Worm (Caenorhabditis elegans) whole organism, late embryonic: ENCODE results near the gene srh-190.

Experiments
- ceh-9 ChIP-seq: sonication (generic microtip); optimal IDR thresholded peaks from 2 replicates; lab custom pipeline; 2016; ENCODE audit warnings: mild to moderate bottlenecking, missing genetic modification characterization, inconsistent platforms, missing compliant biosample characterization
- dve-1 ChIP-seq: sonication (generic microtip); optimal IDR thresholded peaks from 2 replicates; lab custom pipeline; 2017; ENCODE audit warnings: antibody characterized with exemption, mild to moderate bottlenecking, missing genetic modification characterization, missing compliant biosample characterization

DNA sequence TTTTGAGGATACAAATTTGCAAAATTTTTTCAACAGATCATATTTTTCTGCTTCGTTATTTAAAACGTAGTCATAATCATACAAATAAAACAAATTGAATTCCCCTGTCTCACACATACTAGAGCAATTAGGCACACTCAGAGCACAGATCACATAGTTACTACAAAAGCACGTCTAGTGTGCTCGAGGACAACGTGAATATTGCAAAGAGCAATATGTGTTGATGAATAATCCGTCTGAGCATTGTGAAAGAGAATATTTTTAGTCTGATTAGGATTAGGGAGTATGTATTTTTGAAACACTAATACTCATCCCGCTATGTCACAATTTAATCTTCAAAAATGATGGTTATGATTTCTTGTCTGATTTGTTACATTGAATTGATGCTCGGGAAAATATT lies 25.7 kb upstream of the srh-190 start:
- no peak for TF ChIP-seq dve-1 (tag; lab: Kevin White, UChicago)
- TF ChIP-seq ceh-9 (tag; lab: Kevin White, UChicago): no peak
